Fruit fly (Drosophila melanogaster) whole organism, embryonic: ENCODE measurements around the gene CG5180.
A peak's percentile ranks its signal among the peaks of the same experiment; 100 is the strongest.

ENCODE experiments used
- Antp ChIP-seq: fragments of 200-800 bp; sonication (Bioruptor generic); optimal IDR thresholded peaks from 3 replicates; lab custom pipeline; 2016; ENCODE audit warnings: missing biosample characterization, missing genetic modification characterization
- BEAF-32 ChIP-seq: fragments of 200-800 bp; sonication (Bioruptor generic); optimal IDR thresholded peaks from 3 replicates; lab custom pipeline; 2017; ENCODE audit warnings: missing biosample characterization, missing genetic modification characterization, mild to moderate bottlenecking, moderate library complexity, missing genetic modification reagents
- CG1233 ChIP-seq: fragments of 200-800 bp; sonication (Bioruptor generic); optimal IDR thresholded peaks from 4 replicates; lab custom pipeline; 2018; ENCODE audit warnings: missing biosample characterization, mild to moderate bottlenecking, missing genetic modification characterization
- CG12744 ChIP-seq: fragments of 200-800 bp; sonication (Bioruptor generic); optimal IDR thresholded peaks from 2 replicates; lab custom pipeline; 2016; ENCODE audit warnings: missing biosample characterization, missing genetic modification characterization
- CG13287 ChIP-seq: fragments of 200-800 bp; sonication (Bioruptor generic); IDR thresholded peaks from 2 replicates; pipeline ENCODE4 v1.3.6; 2022; ENCODE audit warnings: missing biosample characterization, missing genetic modification characterization; ENCODE audit not compliant: partially characterized antibody
- CG17361 ChIP-seq: fragments of 200-800 bp; sonication (Bioruptor generic); IDR thresholded peaks from 3 replicates; pipeline ENCODE4 v1.3.6; 2022; ENCODE audit warnings: missing biosample characterization, missing genetic modification characterization
- CG1792 ChIP-seq: fragments of 200-800 bp; sonication (Bioruptor generic); optimal IDR thresholded peaks from 2 replicates; lab custom pipeline; 2016; ENCODE audit warnings: missing biosample characterization, missing genetic modification characterization
- CG3163 ChIP-seq: fragments of 200-800 bp; sonication (Bioruptor generic); optimal IDR thresholded peaks from 3 replicates; lab custom pipeline; 2016; ENCODE audit warnings: missing biosample characterization, missing genetic modification characterization
- CG34376 ChIP-seq: fragments of 200-800 bp; sonication (Bioruptor generic); optimal IDR thresholded peaks from 2 replicates; lab custom pipeline; 2018; ENCODE audit warnings: missing biosample characterization, mild to moderate bottlenecking, missing genetic modification characterization
- CG6854 ChIP-seq: fragments of 200-800 bp; sonication (Bioruptor generic); optimal IDR thresholded peaks from 3 replicates; lab custom pipeline; 2017; ENCODE audit warnings: missing biosample characterization, mild to moderate bottlenecking, missing genetic modification characterization
- CG8290 ChIP-seq, 3 experiments: fragments of 200-800 bp; sonication (Bioruptor generic); optimal IDR thresholded peaks; 2 replicates each; lab custom pipeline; 2016 to 2019; ENCODE audit warnings: missing biosample characterization in 3 of 3, missing genetic modification characterization in 3 of 3, mild to moderate bottlenecking in 2 of 3, moderate library complexity in 1 of 3
- CG8359 ChIP-seq: fragments of 200-800 bp; sonication (Bioruptor generic); optimal IDR thresholded peaks from 2 replicates; lab custom pipeline; 2017; ENCODE audit warnings: missing biosample characterization, mild to moderate bottlenecking, missing genetic modification characterization, borderline replicate concordance
- Deaf1 ChIP-seq: fragments of 200-800 bp; optimal IDR thresholded peaks from 3 replicates; lab custom pipeline; 2019; ENCODE audit warnings: missing biosample characterization, mild to moderate bottlenecking, missing genetic modification characterization, moderate library complexity
- Ets97D ChIP-seq: fragments of 200-800 bp; sonication (Bioruptor generic); optimal IDR thresholded peaks from 3 replicates; lab custom pipeline; 2016; ENCODE audit warnings: missing biosample characterization, missing genetic modification characterization
- GATAe ChIP-seq: fragments of 200-800 bp; sonication (Bioruptor generic); conservative IDR thresholded peaks from 2 replicates; pipeline ENCODE4 v1.3.6; 2022; ENCODE audit warnings: missing biosample characterization, missing genetic modification characterization
- HLHmδ ChIP-seq: fragments of 200-800 bp; sonication (Bioruptor generic); optimal IDR thresholded peaks from 2 replicates; lab custom pipeline; 2018; ENCODE audit warnings: missing biosample characterization, mild to moderate bottlenecking, missing genetic modification characterization, moderate library complexity
- Hand ChIP-seq: fragments of 200-800 bp; sonication (Bioruptor generic); optimal IDR thresholded peaks from 2 replicates; lab custom pipeline; 2017; ENCODE audit warnings: mild to moderate bottlenecking, missing biosample characterization, missing genetic modification reagents, missing genetic modification characterization
- HmgZ ChIP-seq: fragments of 200-800 bp; sonication (Bioruptor generic); optimal IDR thresholded peaks from 2 replicates; lab custom pipeline; 2018; ENCODE audit warnings: missing biosample characterization, mild to moderate bottlenecking, missing genetic modification characterization
- Hr39 ChIP-seq: fragments of >200 bp; optimal IDR thresholded peaks from 2 replicates; lab custom pipeline; 2017
- Hr78 ChIP-seq, 2 experiments: fragments of 200-800 bp in 1 of 2; fragments of >200 bp in 1 of 2; sonication (Bioruptor generic) in 1 of 2; optimal IDR thresholded peaks; 2 replicates each; lab custom pipeline; 2017 to 2019; ENCODE audit warnings: missing biosample characterization in 2 of 2, missing genetic modification characterization in 2 of 2, mild to moderate bottlenecking in 1 of 2, moderate library complexity in 1 of 2
- Jarid2 ChIP-seq: fragments of 200-800 bp; sonication (Bioruptor generic); optimal IDR thresholded peaks from 3 replicates; lab custom pipeline; 2017; ENCODE audit warnings: mild to moderate bottlenecking, missing biosample characterization, missing genetic modification reagents, missing genetic modification characterization
- Lhr ChIP-seq: fragments of 200-800 bp; sonication (Bioruptor generic); optimal IDR thresholded peaks from 3 replicates; lab custom pipeline; 2017; ENCODE audit warnings: mild to moderate bottlenecking, missing biosample characterization, missing genetic modification reagents, missing genetic modification characterization
- Med ChIP-seq: fragments of 200-800 bp; sonication (Bioruptor generic); peaks from one replicate; lab custom pipeline; 2016; ENCODE audit warnings: missing biosample characterization, missing genetic modification characterization, mild to moderate bottlenecking, inconsistent platforms, moderate library complexity
- NFAT ChIP-seq: fragments of 200-800 bp; sonication (Bioruptor generic); IDR thresholded peaks from 2 replicates; pipeline ENCODE4 v1.3.6; 2022; ENCODE audit warnings: missing biosample characterization, missing genetic modification characterization
- Opbp ChIP-seq: fragments of 200-800 bp; sonication (Bioruptor generic); IDR thresholded peaks from 3 replicates; pipeline ENCODE4 v1.3.6; 2022; ENCODE audit warnings: missing biosample characterization, missing genetic modification characterization; ENCODE audit not compliant: partially characterized antibody
- Ssrp ChIP-seq: fragments of 200-800 bp; sonication (Bioruptor generic); optimal IDR thresholded peaks from 2 replicates; lab custom pipeline; 2018; ENCODE audit warnings: missing biosample characterization, mild to moderate bottlenecking, missing genetic modification characterization, moderate library complexity
- YL-1 ChIP-seq: fragments of 200-800 bp; sonication (Bioruptor generic); optimal IDR thresholded peaks from 3 replicates; lab custom pipeline; 2017; ENCODE audit warnings: missing biosample characterization, mild to moderate bottlenecking, missing genetic modification characterization
- ap ChIP-seq: fragments of 200-800 bp; sonication (Bioruptor generic); IDR thresholded peaks from 2 replicates; pipeline ENCODE4 v1.3.6; 2022; ENCODE audit warnings: missing biosample characterization, missing genetic modification characterization
- bigmax ChIP-seq: fragments of 200-800 bp; sonication (Bioruptor generic); optimal IDR thresholded peaks from 2 replicates; lab custom pipeline; 2018; ENCODE audit warnings: missing biosample characterization, mild to moderate bottlenecking, missing genetic modification characterization
- chinmo ChIP-seq: fragments of 200-800 bp; sonication (Bioruptor generic); IDR thresholded peaks from 4 replicates; pipeline ENCODE4 v1.3.6; 2022; ENCODE audit warnings: missing biosample characterization, missing genetic modification characterization; ENCODE audit not compliant: partially characterized antibody
- chn ChIP-seq: fragments of 200-800 bp; sonication (Bioruptor generic); optimal IDR thresholded peaks from 2 replicates; lab custom pipeline; 2016; ENCODE audit warnings: missing biosample characterization, missing genetic modification characterization
- eyg ChIP-seq: fragments of 200-800 bp; sonication (Bioruptor generic); optimal IDR thresholded peaks from 3 replicates; lab custom pipeline; 2016; ENCODE audit warnings: missing biosample characterization, missing genetic modification characterization
- gt ChIP-seq: fragments of 200-800 bp; sonication (Bioruptor generic); IDR thresholded peaks from 2 replicates; pipeline ENCODE4 v1.3.6; 2022; ENCODE audit warnings: missing biosample characterization, missing genetic modification characterization
- jigr1 ChIP-seq: fragments of 200-800 bp; sonication (Bioruptor generic); IDR thresholded peaks from 3 replicates; pipeline ENCODE4 v1.3.6; 2022; ENCODE audit warnings: missing biosample characterization, missing genetic modification characterization
- jing ChIP-seq: fragments of 200-800 bp; sonication (Bioruptor generic); optimal IDR thresholded peaks from 2 replicates; lab custom pipeline; 2018; ENCODE audit warnings: missing biosample characterization, mild to moderate bottlenecking, missing genetic modification characterization
- jumu ChIP-seq: fragments of 200-800 bp; sonication (Bioruptor generic); optimal IDR thresholded peaks from 3 replicates; lab custom pipeline; 2016; ENCODE audit warnings: missing biosample characterization, missing genetic modification characterization
- kah ChIP-seq: fragments of 200-800 bp; sonication (Bioruptor generic); optimal IDR thresholded peaks from 2 replicates; lab custom pipeline; 2018; ENCODE audit warnings: missing biosample characterization, mild to moderate bottlenecking, missing genetic modification characterization
- lab ChIP-seq: fragments of 200-800 bp; sonication (Bioruptor generic); optimal IDR thresholded peaks from 3 replicates; lab custom pipeline; 2017; ENCODE audit warnings: missing biosample characterization, missing genetic modification characterization, mild to moderate bottlenecking, moderate library complexity, missing genetic modification reagents
- odd ChIP-seq: fragments of 200-800 bp; sonication (Bioruptor generic); optimal IDR thresholded peaks from 2 replicates; lab custom pipeline; 2017; ENCODE audit warnings: missing biosample characterization, mild to moderate bottlenecking, missing genetic modification characterization
- pb ChIP-seq: fragments of 200-800 bp; sonication (Bioruptor generic); optimal IDR thresholded peaks from 3 replicates; lab custom pipeline; 2016; ENCODE audit warnings: missing biosample characterization, missing genetic modification characterization
- peb ChIP-seq: fragments of 200-800 bp; sonication (Bioruptor generic); IDR thresholded peaks from 2 replicates; pipeline ENCODE4 v1.3.6; 2022; ENCODE audit warnings: missing biosample characterization, missing genetic modification characterization
- pho ChIP-seq: fragments of 200-800 bp; sonication (Bioruptor generic); optimal IDR thresholded peaks from 2 replicates; lab custom pipeline; 2016; ENCODE audit warnings: missing biosample characterization, missing genetic modification characterization
- pros ChIP-seq: fragments of 200-800 bp; sonication (Bioruptor generic); optimal IDR thresholded peaks from 3 replicates; lab custom pipeline; 2019; ENCODE audit warnings: missing biosample characterization, mild to moderate bottlenecking, missing genetic modification characterization, moderate library complexity
- run ChIP-seq: fragments of 200-800 bp; sonication (Bioruptor generic); optimal IDR thresholded peaks from 3 replicates; lab custom pipeline; 2018; ENCODE audit warnings: missing biosample characterization, mild to moderate bottlenecking, missing genetic modification characterization
- sc ChIP-seq, 3 experiments: fragments of >200 bp in 2 of 3; fragments of 200-800 bp in 1 of 3; sonication (Bioruptor generic) in 1 of 3; optimal IDR thresholded peaks; 2 replicates in 2 of 3; 3 replicates in 1 of 3; lab custom pipeline; 2017; ENCODE audit warnings: mild to moderate bottlenecking in 1 of 3, missing biosample characterization in 1 of 3, missing genetic modification characterization in 1 of 3, missing genetic modification reagents in 1 of 3
- sob ChIP-seq: fragments of 200-800 bp; sonication (Bioruptor generic); IDR thresholded peaks from 2 replicates; pipeline ENCODE4 v1.3.6; 2022; ENCODE audit warnings: missing biosample characterization, missing genetic modification characterization
- sug ChIP-seq: fragments of 200-800 bp; optimal IDR thresholded peaks from 2 replicates; lab custom pipeline; 2019; ENCODE audit warnings: missing biosample characterization, mild to moderate bottlenecking, missing genetic modification characterization, moderate library complexity
- tgo ChIP-seq: fragments of 200-800 bp; sonication (Bioruptor generic); IDR thresholded peaks from 3 replicates; pipeline ENCODE4 v1.3.6; 2022; ENCODE audit warnings: missing biosample characterization, missing genetic modification characterization
- z ChIP-seq: fragments of 200-800 bp; sonication (Bioruptor generic); IDR thresholded peaks from 3 replicates; pipeline ENCODE4 v1.3.6; 2022; ENCODE audit warnings: missing biosample characterization, missing genetic modification characterization

Gene CG5180

dm6 chr3R:20563830-20564421 is 6.2 kb downstream of the CG5180 start, which contains the start of gene CG10877 (continued):
- no peak for TF ChIP-seq sc (optimal IDR thresholded peaks at IDR 0.05; lab: Kevin White, UChicago)
- no peak for TF ChIP-seq sc (GFP tag; optimal IDR thresholded peaks at IDR 0.05; lab: Kevin White, UChicago)
- peak; percentile 34 for TF ChIP-seq lab (GFP tag; lab: Kevin White, UChicago)
- TF ChIP-seq run: no peak
- TF ChIP-seq z: 0 out of 3 replicates have a peak, but pooled peaks have one; percentile 9
- no peak for TF ChIP-seq eyg (GFP tag; lab: Kevin White, UChicago)
- no peak for TF ChIP-seq Ets97D
- TF ChIP-seq jigr1: no peak
- no peak for TF ChIP-seq Opbp (GFP tag; lab: Robert Waterston, UW)
- no peak for TF ChIP-seq CG12744 (GFP tag; lab: Kevin White, UChicago)
- TF ChIP-seq sug (tag; lab: Kevin White, UChicago): peak; percentile 64
- TF ChIP-seq NFAT: peak; percentile 33; the same call in 1 of the 2 replicates
- peak; percentile 33 for TF ChIP-seq HmgZ
- TF ChIP-seq chn (GFP tag; lab: Kevin White, UChicago): no peak
- TF ChIP-seq Hr78 (GFP tag; optimal IDR thresholded peaks at IDR 0.05; lab: Kevin White, UChicago): peak in 1 of 2 experiments; percentile 36
- peak; percentile 51 for TF ChIP-seq Jarid2 (GFP tag; lab: Kevin White, UChicago)
- TF ChIP-seq chinmo (GFP tag; lab: Robert Waterston, UW): 0 out of 4 replicates have a peak, but pooled peaks have one; percentile 36
- TF ChIP-seq Hr39 (lab: Kevin White, UChicago): no peak
- TF ChIP-seq CG13287 (GFP tag; lab: Robert Waterston, UW): peak; percentile 20; the same call in 1 of the 2 replicates
- peak; percentile 22 for TF ChIP-seq odd (GFP tag; lab: Kevin White, UChicago)
- no peak for TF ChIP-seq Ssrp
- TF ChIP-seq gt: no peak
- no peak for TF ChIP-seq tgo (GFP tag; lab: Robert Waterston, UW)
- no peak for TF ChIP-seq CG1233 (GFP tag; lab: Kevin White, UChicago)
- TF ChIP-seq Lhr (GFP tag; lab: Kevin White, UChicago): no peak
- no peak for TF ChIP-seq sob
- TF ChIP-seq YL-1: no peak
- TF ChIP-seq CG34376 (GFP tag; lab: Kevin White, UChicago): peak; percentile 64
- TF ChIP-seq Hand (GFP tag; lab: Kevin White, UChicago): no peak
- peak; percentile 36 for TF ChIP-seq Deaf1 (tag; lab: Kevin White, UChicago)
- no peak for TF ChIP-seq bigmax (GFP tag; lab: Kevin White, UChicago)
- TF ChIP-seq pb (GFP tag; lab: Kevin White, UChicago): no peak
- TF ChIP-seq pros: no peak
- no peak for TF ChIP-seq Antp
- TF ChIP-seq CG1792 (GFP tag; lab: Kevin White, UChicago): no peak
- no peak for TF ChIP-seq jumu (GFP tag; lab: Kevin White, UChicago)
- TF ChIP-seq peb (GFP tag; lab: Robert Waterston, UW): no peak
- no peak for TF ChIP-seq kah
- TF ChIP-seq CG3163 (GFP tag; lab: Kevin White, UChicago): peak; percentile 92
- TF ChIP-seq pho (GFP tag; lab: Kevin White, UChicago): no peak
- TF ChIP-seq CG17361 (GFP tag; lab: Robert Waterston, UW): no peak
- TF ChIP-seq CG8359: no peak
- TF ChIP-seq CG8290 (GFP tag; optimal IDR thresholded peaks at IDR 0.05; lab: Kevin White, UChicago): no peak
- TF ChIP-seq CG8290 (tag; optimal IDR thresholded peaks at IDR 0.05; lab: Kevin White, UChicago): no peak
- no peak for TF ChIP-seq CG6854 (GFP tag; lab: Kevin White, UChicago)
- no peak for TF ChIP-seq jing (GFP tag; lab: Kevin White, UChicago)
- no peak for TF ChIP-seq GATAe (GFP tag; lab: Robert Waterston, UW)
- no peak for TF ChIP-seq BEAF-32 (GFP tag; lab: Kevin White, UChicago)
- peak; percentile 72 for TF ChIP-seq Med (GFP tag; lab: Kevin White, UChicago)
- TF ChIP-seq ap (GFP tag; lab: Robert Waterston, UW): no peak
- no peak for TF ChIP-seq HLHmδ (GFP tag; lab: Kevin White, UChicago)
